Fruit fly (Drosophila melanogaster): ENCODE data around the gene ex.
A peak's percentile ranks its signal among the peaks of the same experiment; 100 is the strongest.

ex gene

DNA sequence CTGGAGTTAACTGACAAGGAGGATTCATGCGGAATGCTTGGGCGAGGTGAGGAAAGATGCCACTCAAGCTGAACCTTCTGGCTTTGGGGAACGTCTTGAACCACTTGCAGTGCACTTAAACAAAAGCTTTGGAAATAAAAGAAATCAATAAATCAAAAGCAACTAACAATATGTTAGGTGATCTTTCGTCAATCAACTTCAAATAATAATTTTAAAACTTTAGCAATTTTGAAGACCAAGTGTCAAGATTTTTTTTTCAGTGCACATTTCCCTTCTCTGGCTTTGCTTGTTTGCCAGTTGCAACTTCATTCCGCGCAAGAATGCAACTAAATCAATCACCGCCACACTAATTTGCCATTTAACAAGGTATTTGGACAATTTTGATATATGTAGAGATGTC, 48.2 kb upstream of the ex start (continued):
- TF ChIP-seq Chrac-16 (GFP tag; optimal IDR thresholded peaks at IDR 0.05) (no peak), CG16815 (GFP tag; optimal IDR thresholded peaks at IDR 0.05) (no peak), Ada2b (GFP tag; IDR thresholded peaks at IDR 0.05) (peak; percentile 26; the same call in 1 of the 2 replicates), Nf-YB (GFP tag; optimal IDR thresholded peaks at IDR 0.05) (no peak), Tbp (GFP tag; optimal IDR thresholded peaks at IDR 0.05) (no peak), CG6254 (GFP tag; optimal IDR thresholded peaks at IDR 0.05) (no peak), Hr39 (optimal IDR thresholded peaks at IDR 0.05) (no peak), lab (GFP tag; optimal IDR thresholded peaks at IDR 0.05) (no peak), Dll (GFP tag; IDR thresholded peaks at IDR 0.05; ENCODE audit: partially characterized antibody) (no peak), jing (GFP tag; optimal IDR thresholded peaks at IDR 0.05) (no peak), Drgx (GFP tag; IDR thresholded peaks at IDR 0.05) (peak; percentile 18; the same call in 1 of the 2 replicates), crc (GFP tag; optimal IDR thresholded peaks at IDR 0.05) (no peak), Dbx (GFP tag; IDR thresholded peaks at IDR 0.05) (no peak), CG12942 (GFP tag; optimal IDR thresholded peaks at IDR 0.05) (no peak), tx (GFP tag; optimal IDR thresholded peaks at IDR 0.05) (no peak), trem (tag; optimal IDR thresholded peaks at IDR 0.05) (no peak), Hsf (GFP tag; optimal IDR thresholded peaks at IDR 0.05) (no peak), stc (GFP tag; IDR thresholded peaks at IDR 0.05) (no peak; the same call in 1 of the 2 replicates), GATAe (GFP tag; conservative IDR thresholded peaks at IDR 0.05) (no peak), CG17612 (GFP tag; IDR thresholded peaks at IDR 0.05) (no peak), BEAF-32 (GFP tag; optimal IDR thresholded peaks at IDR 0.05) (no peak), CG13775 (GFP tag; optimal IDR thresholded peaks at IDR 0.05) (no peak), CG11695 (GFP tag; IDR thresholded peaks at IDR 0.05) (no peak), CG31224 (GFP tag; IDR thresholded peaks at IDR 0.05) (no peak), vvl (GFP tag; IDR thresholded peaks at IDR 0.05) (no peak), gem (tag; optimal IDR thresholded peaks at IDR 0.05) (peak; percentile 45), phol (tag; optimal IDR thresholded peaks at IDR 0.05) (peak; percentile 41), Xrp1 (GFP tag; IDR thresholded peaks at IDR 0.05) (peak; percentile 35; the same call in 1 of the 2 replicates), emc (GFP tag; optimal IDR thresholded peaks at IDR 0.05) (no peak), Sox100B (GFP tag; optimal IDR thresholded peaks at IDR 0.05) (no peak), Doc3 (GFP tag; IDR thresholded peaks at IDR 0.05; ENCODE audit: partially characterized antibody) (no peak), lmd (GFP tag; IDR thresholded peaks at IDR 0.05) (0 out of 2 replicates have a peak, but pooled peaks have one; percentile 20), CG15269 (tag; optimal IDR thresholded peaks at IDR 0.05) (no peak), CG8944 (GFP tag; optimal IDR thresholded peaks at IDR 0.05) (no peak), CG12155 (GFP tag; optimal IDR thresholded peaks at IDR 0.05) (no peak), odd (GFP tag; optimal IDR thresholded peaks at IDR 0.05) (no peak), pzg (GFP tag; optimal IDR thresholded peaks at IDR 0.05) (no peak), CG10321 (GFP tag; IDR thresholded peaks at IDR 0.05) (no peak), tll (GFP tag; optimal IDR thresholded peaks at IDR 0.05) (no peak), CG31441 (GFP tag; IDR thresholded peaks at IDR 0.05) (0 out of 2 replicates have a peak, but pooled peaks have one; percentile 9), Ssrp (tag; optimal IDR thresholded peaks at IDR 0.05) (peak; percentile 3), sisA (GFP tag; IDR thresholded peaks at IDR 0.05) (no peak), so (GFP tag; IDR thresholded peaks at IDR 0.05) (no peak), Atf6 (GFP tag; IDR thresholded peaks at IDR 0.05) (no peak), Asciz (GFP tag; optimal IDR thresholded peaks at IDR 0.05) (no peak), Meics (GFP tag; optimal IDR thresholded peaks at IDR 0.05) (no peak), Antp (GFP tag; optimal IDR thresholded peaks at IDR 0.05) (no peak), Jarid2 (GFP tag; optimal IDR thresholded peaks at IDR 0.05) (no peak), CG18764 (GFP tag; optimal IDR thresholded peaks at IDR 0.05) (no peak), CG14860 (GFP tag; IDR thresholded peaks at IDR 0.05; ENCODE audit: partially characterized antibody) (no peak), kni (GFP tag; optimal IDR thresholded peaks at IDR 0.05) (no peak), zen2 (GFP tag; IDR thresholded peaks at IDR 0.05; ENCODE audit: partially characterized antibody) (no peak)
